Fruit fly (Drosophila melanogaster) whole organism, pupa: ENCODE results near the gene enc.

Source experiments
- CG13204 ChIP-seq: fragments of 200-800 bp; sonication (Bioruptor generic); optimal IDR thresholded peaks from 2 replicates; lab custom pipeline; 2018; ENCODE audit warnings: missing biosample characterization, mild to moderate bottlenecking, missing genetic modification characterization, moderate library complexity
- CG14655 ChIP-seq: fragments of 200-800 bp; sonication (Bioruptor generic); optimal IDR thresholded peaks from 3 replicates; lab custom pipeline; 2017; ENCODE audit warnings: mild to moderate bottlenecking, missing biosample characterization, missing genetic modification reagents, missing genetic modification characterization
- CG15710 ChIP-seq: fragments of 200-800 bp; sonication (Bioruptor generic); optimal IDR thresholded peaks from 2 replicates; lab custom pipeline; 2018; ENCODE audit warnings: missing biosample characterization, mild to moderate bottlenecking, missing genetic modification characterization, moderate library complexity
- CG17806 ChIP-seq: fragments of 200-800 bp; sonication (Bioruptor generic); optimal IDR thresholded peaks from 2 replicates; lab custom pipeline; 2018; ENCODE audit warnings: missing biosample characterization, mild to moderate bottlenecking, missing genetic modification characterization, moderate library complexity
- CG32121 ChIP-seq: fragments of 200-800 bp; sonication (Bioruptor generic); IDR thresholded peaks from 2 replicates; pipeline ENCODE4 v1.3.6; 2022; ENCODE audit warnings: missing biosample characterization, missing genetic modification characterization
- CG8301 ChIP-seq: fragments of 200-800 bp; sonication (Bioruptor generic); optimal IDR thresholded peaks from 2 replicates; lab custom pipeline; 2018; ENCODE audit warnings: missing biosample characterization, mild to moderate bottlenecking, missing genetic modification characterization
- CG9948 ChIP-seq: fragments of 200-800 bp; sonication (Bioruptor generic); optimal IDR thresholded peaks from 2 replicates; lab custom pipeline; 2018; ENCODE audit warnings: missing biosample characterization, mild to moderate bottlenecking, missing genetic modification characterization, moderate library complexity
- D1 ChIP-seq: fragments of 200-800 bp; sonication (Bioruptor generic); optimal IDR thresholded peaks from 2 replicates; lab custom pipeline; 2018; ENCODE audit warnings: missing biosample characterization, mild to moderate bottlenecking, missing genetic modification characterization, moderate library complexity
- EcR ChIP-seq: fragments of 200-800 bp; sonication (Bioruptor generic); optimal IDR thresholded peaks from 3 replicates; lab custom pipeline; 2019; ENCODE audit warnings: missing biosample characterization, missing genetic modification characterization, mild to moderate bottlenecking, moderate library complexity, missing genetic modification reagents
- Pif1B ChIP-seq: fragments of 200-800 bp; sonication (Bioruptor generic); optimal IDR thresholded peaks from 3 replicates; lab custom pipeline; 2016; ENCODE audit warnings: missing biosample characterization, missing genetic modification characterization
- Snoo ChIP-seq: fragments of 200-800 bp; sonication (Bioruptor generic); optimal IDR thresholded peaks from 3 replicates; lab custom pipeline; 2017; ENCODE audit warnings: missing biosample characterization, mild to moderate bottlenecking, missing genetic modification characterization, inconsistent platforms
- fd96Ca ChIP-seq: fragments of 200-800 bp; sonication (Bioruptor generic); IDR thresholded peaks from 3 replicates; pipeline ENCODE4 v1.3.6; 2022; ENCODE audit warnings: missing biosample characterization, missing genetic modification characterization

DNA sequence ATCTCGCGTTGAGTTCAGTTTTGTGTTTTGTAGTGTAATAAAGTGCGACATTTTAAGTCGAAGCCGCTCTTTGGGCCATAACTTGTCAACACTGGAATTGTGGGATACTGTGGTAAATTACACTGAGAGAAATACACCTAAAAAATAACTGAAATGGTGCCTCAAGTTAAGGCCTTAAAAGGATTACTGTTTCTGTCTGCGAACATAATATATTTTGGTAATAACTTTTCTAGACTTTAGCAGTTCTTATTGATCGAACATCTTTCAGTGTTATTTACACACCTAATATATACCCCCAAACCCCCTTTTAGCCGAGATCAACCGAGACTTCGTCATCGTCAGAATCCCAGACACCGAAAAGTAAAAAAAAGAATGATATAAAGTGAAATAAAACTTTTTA, 33.4 kb downstream of the enc start:
- TF ChIP-seq CG17806 (tag; lab: Kevin White, UChicago) = peak; percentile 40
- no peak for TF ChIP-seq Snoo (tag; lab: Kevin White, UChicago)
- TF ChIP-seq fd96Ca (GFP tag; lab: Robert Waterston, UW) = no peak
- no peak for TF ChIP-seq CG32121 (GFP tag; lab: Robert Waterston, UW)
- TF ChIP-seq CG15710 (tag; lab: Kevin White, UChicago) = peak; percentile 59
- TF ChIP-seq D1 (tag; lab: Kevin White, UChicago) = no peak
- peak; percentile 24 for TF ChIP-seq Pif1B
- TF ChIP-seq CG9948 (tag; lab: Kevin White, UChicago) = peak; percentile 30
- TF ChIP-seq CG14655 (GFP tag; lab: Kevin White, UChicago) = no peak
- peak; percentile 1 for TF ChIP-seq CG8301 (tag; lab: Kevin White, UChicago)
- no peak for TF ChIP-seq EcR
- TF ChIP-seq CG13204 (GFP tag; lab: Kevin White, UChicago) = no peak
